Worm (Caenorhabditis elegans): ENCODE measurements around the gene Y38E10A.34.

Gene Y38E10A.34

DNA sequence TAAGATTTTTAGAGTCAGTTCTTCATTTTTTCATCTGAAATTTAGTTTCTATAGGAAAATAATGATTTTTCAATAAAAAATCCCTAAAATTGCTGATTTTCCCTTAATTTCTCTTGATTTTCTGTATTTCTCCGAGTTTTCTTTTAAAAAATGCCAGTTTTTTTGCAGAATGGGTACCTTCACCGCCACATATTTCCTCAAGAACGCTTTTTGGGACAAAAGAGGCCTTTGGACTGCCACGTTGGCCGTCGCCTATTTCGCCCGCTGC lies 47.8 kb downstream of the Y38E10A.34 start, which contains the start of gene Y38E10A.24:
TSS of gene Y38E10A.24 (plus strand) at position 169 of the 268 bp plus-strand sequence.
- TF ChIP-seq jun-1 (tag; optimal IDR thresholded peaks at IDR 0.05) = no peak
- TF ChIP-seq lin-14 (GFP tag; optimal IDR thresholded peaks at IDR 0.05) = no peak
- no peak for TF ChIP-seq aly-2 (tag; optimal IDR thresholded peaks at IDR 0.05)

DNA sequence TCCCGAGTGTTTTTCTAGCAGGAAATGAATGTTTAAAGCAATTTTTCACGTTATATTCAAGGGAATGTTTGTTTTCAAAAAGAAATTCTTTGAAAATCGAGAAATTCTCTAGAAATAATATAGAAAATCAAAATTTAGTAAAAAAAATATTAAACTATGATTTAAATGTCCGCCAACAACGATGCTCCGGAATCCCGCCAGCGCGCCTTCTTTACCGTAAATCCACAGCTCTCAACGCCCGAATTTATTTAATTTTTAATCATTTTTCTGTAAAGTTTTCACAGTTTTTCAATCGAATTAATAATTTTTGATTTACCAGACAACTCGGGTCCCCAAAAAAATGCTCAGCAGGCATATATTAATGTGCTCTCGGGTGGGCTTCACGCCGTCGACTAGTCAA lies 48.6 kb downstream of the Y38E10A.34 start, which contains the start of the genes Y38E10A.33 and cox-10:
TSS of gene Y38E10A.33 (minus strand) at position 12 of the 400 bp plus-strand sequence.
TSS of gene cox-10 (plus strand) at position 320 of the 400 bp plus-strand sequence.
- TF ChIP-seq unc-130 (tag; optimal IDR thresholded peaks at IDR 0.05) (peak; percentile 36), dpl-1 (GFP tag; optimal IDR thresholded peaks at IDR 0.05) (peak; percentile 88 to 95 (median 93)), dsc-1 (tag; optimal IDR thresholded peaks at IDR 0.05) (peak; percentile 79), xbp-1 (tag; optimal IDR thresholded peaks at IDR 0.05) (peak; percentile 70), efl-1 (optimal IDR thresholded peaks at IDR 0.05) (peak; percentile 66 to 94), efl-1 (GFP tag; optimal IDR thresholded peaks at IDR 0.05 in 1 of 2) (peak; percentile 95 to 100), nhr-20 (tag; optimal IDR thresholded peaks at IDR 0.05) (peak; percentile 69), mep-1 (tag; optimal IDR thresholded peaks at IDR 0.05) (peak; percentile 37), ceh-82 (tag; optimal IDR thresholded peaks at IDR 0.05) (peak; percentile 58 to 68 (median 66)), tbx-2 (tag; optimal IDR thresholded peaks at IDR 0.05) (peak; percentile 85), rnt-1 (tag; optimal IDR thresholded peaks at IDR 0.05) (no peak), mef-2 (tag; optimal IDR thresholded peaks at IDR 0.05) (no peak), jun-1 (tag; optimal IDR thresholded peaks at IDR 0.05) (peak; percentile 12), nhr-90 (tag; optimal IDR thresholded peaks at IDR 0.05; ENCODE audit: poor library complexity) (peak; percentile 80), egl-13 (tag; optimal IDR thresholded peaks at IDR 0.05) (peak; percentile 48), fkh-8 (tag; optimal IDR thresholded peaks at IDR 0.05) (peak; percentile 12), ceh-63 (GFP tag; optimal IDR thresholded peaks at IDR 0.05) (no peak), C04F5.9 (tag; optimal IDR thresholded peaks at IDR 0.05) (peak; percentile 14), nhr-84 (tag; optimal IDR thresholded peaks at IDR 0.05) (no peak), elt-3 (tag; optimal IDR thresholded peaks at IDR 0.05) (peak in 1 of 6 experiments; percentile 54), ceh-90 (tag; optimal IDR thresholded peaks at IDR 0.05) (peak; percentile 11), blmp-1 (tag; optimal IDR thresholded peaks at IDR 0.05) (peak; percentile 49), skn-1 (tag; optimal IDR thresholded peaks at IDR 0.05) (peak; percentile 71), nhr-76 (tag; optimal IDR thresholded peaks at IDR 0.05) (no peak), nhr-71 (tag; optimal IDR thresholded peaks at IDR 0.05) (peak; percentile 78), unc-86 (tag; optimal IDR thresholded peaks at IDR 0.05) (peak; percentile 62), nhr-12 (tag; optimal IDR thresholded peaks at IDR 0.05) (no peak), ama-1 (optimal IDR thresholded peaks at IDR 0.05) (peak; percentile 7), lin-15B (tag; optimal IDR thresholded peaks at IDR 0.05) (peak; percentile 38), nhr-237 (tag; optimal IDR thresholded peaks at IDR 0.05) (no peak), pqm-1 (tag; optimal IDR thresholded peaks at IDR 0.05) (no peak), lin-35 (GFP tag; optimal IDR thresholded peaks at IDR 0.05) (peak; percentile 91 to 94), aly-2 (tag; optimal IDR thresholded peaks at IDR 0.05) (peak; percentile 20), isw-1 (GFP tag; IDR thresholded peaks at IDR 0.05) (peak; percentile 79), pag-3 (tag; optimal IDR thresholded peaks at IDR 0.05; ENCODE audit: borderline replicate concordance, insufficient read depth) (no peak), swsn-7 (tag; optimal IDR thresholded peaks at IDR 0.05) (peak; percentile 73), lsy-2 (tag; optimal IDR thresholded peaks at IDR 0.05) (peak; percentile 67 to 78), aha-1 (tag; optimal IDR thresholded peaks at IDR 0.05) (no peak), lin-39 (tag; optimal IDR thresholded peaks at IDR 0.05) (peak; percentile 60), lin-13 (GFP tag; optimal IDR thresholded peaks at IDR 0.05) (peak; percentile 53), nhr-19 (GFP tag; conservative IDR thresholded peaks at IDR 0.05) (peak; percentile 84), ztf-11 (tag; optimal IDR thresholded peaks at IDR 0.05) (peak in 1 of 2 experiments; percentile 38), alr-1 (tag; optimal IDR thresholded peaks at IDR 0.05; ENCODE audit: borderline replicate concordance) (no peak), nhr-85 (tag) (peak; percentile 80), irx-1 (tag; optimal IDR thresholded peaks at IDR 0.05) (peak; percentile 56), fkh-10 (GFP tag; optimal IDR thresholded peaks at IDR 0.05) (no peak), Y116A8C.19 (tag; optimal IDR thresholded peaks at IDR 0.05; ENCODE audit: borderline replicate concordance) (no peak), egl-27 (tag; optimal IDR thresholded peaks at IDR 0.05) (no peak), hlh-4 (tag; optimal IDR thresholded peaks at IDR 0.05) (no peak), ceh-8 (GFP tag; optimal IDR thresholded peaks at IDR 0.05) (peak; percentile 11)

Measured in whole organism, L1 larva.